Worm (Caenorhabditis elegans) whole organism, early embryonic: ENCODE results near the gene F11A5.13.

Experiments used
- B0310.2 ChIP-seq: sonication (generic microtip); optimal IDR thresholded peaks from 2 replicates; lab custom pipeline; 2016; ENCODE audit warnings: mild to moderate bottlenecking, missing genetic modification characterization, missing compliant biosample characterization
- F13C5.2 ChIP-seq: sonication (generic microtip); optimal IDR thresholded peaks from 2 replicates; lab custom pipeline; 2017; ENCODE audit warnings: mild to moderate bottlenecking, missing genetic modification characterization, inconsistent platforms, missing compliant biosample characterization
- aly-1 ChIP-seq: sonication (generic microtip); optimal IDR thresholded peaks from 2 replicates; lab custom pipeline; 2016; ENCODE audit warnings: missing genetic modification characterization, missing compliant biosample characterization
- ama-1 ChIP-seq: fragments of 150-350 bp; optimal IDR thresholded peaks from 2 replicates; lab custom pipeline; 2014
- ets-7 ChIP-seq: sonication (generic microtip); optimal IDR thresholded peaks from 2 replicates; lab custom pipeline; 2016; ENCODE audit warnings: missing genotype, missing genetic modification characterization, missing compliant biosample characterization
- flt-1 ChIP-seq: fragments of 200-800 bp; sonication (Bioruptor generic); IDR thresholded peaks from 2 replicates; pipeline ENCODE4 v1.3.6; 2022; ENCODE audit warnings: missing genetic modification characterization, missing compliant biosample characterization
- pes-1 ChIP-seq: fragments of 200-800 bp; sonication (Bioruptor generic); IDR thresholded peaks from 2 replicates; pipeline ENCODE4 v1.3.6; 2022; ENCODE audit warnings: missing genetic modification reagents, missing genetic modification characterization, missing compliant biosample characterization
- tbx-37 ChIP-seq: fragments of 200-800 bp; sonication (Bioruptor generic); conservative IDR thresholded peaks from 2 replicates; pipeline ENCODE4 v1.3.6; 2022; ENCODE audit warnings: missing genetic modification reagents, missing genetic modification characterization, missing compliant biosample characterization
- tra-4 ChIP-seq: sonication (generic microtip); optimal IDR thresholded peaks from 2 replicates; lab custom pipeline; 2017; ENCODE audit warnings: missing genetic modification characterization, missing compliant biosample characterization

DNA sequence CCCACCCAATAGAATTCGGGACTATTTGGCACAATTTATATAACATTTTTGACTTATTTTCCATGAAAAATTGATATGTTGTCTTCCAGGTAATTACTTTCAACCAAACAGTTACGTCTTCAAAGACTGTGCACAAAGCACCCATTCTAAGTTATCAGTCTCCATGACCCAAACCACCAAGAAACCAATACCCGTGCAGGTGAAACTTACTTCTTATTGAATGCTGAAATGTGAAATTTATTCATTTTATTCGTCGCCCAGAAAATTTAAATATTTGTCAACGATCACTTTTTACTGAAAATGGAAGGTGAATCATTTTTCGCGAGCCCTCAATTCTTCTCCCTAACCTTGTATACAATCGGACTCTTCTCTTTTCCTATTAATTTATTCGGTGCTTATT lies 36.0 kb downstream of the F11A5.13 start, which contains the start of gene srh-281:
- no peak for TF ChIP-seq ama-1 (lab: Kevin White, UChicago)
- TF ChIP-seq F13C5.2 (tag; lab: Kevin White, UChicago): no peak
- no peak for TF ChIP-seq flt-1 (GFP tag; lab: Robert Waterston, UW)
- no peak for TF ChIP-seq aly-1 (tag; lab: Kevin White, UChicago)
- TF ChIP-seq B0310.2 (tag; lab: Kevin White, UChicago): no peak
- no peak for TF ChIP-seq ets-7 (tag; lab: Kevin White, UChicago)
- no peak for TF ChIP-seq tbx-37
- TF ChIP-seq pes-1 (GFP tag; lab: Robert Waterston, UW): no peak
- TF ChIP-seq tra-4: no peak
